Worm (Caenorhabditis elegans) whole organism, L4/young adult: Measurements from ENCODE around the gene F23A7.5.
"Not testable (repeated sequence)": the region's sequence is repeated elsewhere in the genome, so short reads cannot be mapped to it uniquely, and the experiment has no call there.

Source experiments
- W03F9.2 ChIP-seq: fragments of 150-350 bp; optimal IDR thresholded peaks from 2 replicates; lab custom pipeline; 2014; ENCODE audit warnings: missing biosample characterization, missing genetic modification characterization
- dao-5 ChIP-seq: sonication (generic microtip); optimal IDR thresholded peaks from 2 replicates; lab custom pipeline; 2016; ENCODE audit warnings: missing genotype, missing genetic modification characterization, moderate library complexity, missing compliant biosample characterization
- him-1 ChIP-seq: sonication (generic microtip); optimal IDR thresholded peaks from 2 replicates; lab custom pipeline; 2016; ENCODE audit warnings: missing genotype, missing genetic modification reagents, missing genetic modification characterization, missing compliant biosample characterization

The F23A7.5 gene

DNA sequence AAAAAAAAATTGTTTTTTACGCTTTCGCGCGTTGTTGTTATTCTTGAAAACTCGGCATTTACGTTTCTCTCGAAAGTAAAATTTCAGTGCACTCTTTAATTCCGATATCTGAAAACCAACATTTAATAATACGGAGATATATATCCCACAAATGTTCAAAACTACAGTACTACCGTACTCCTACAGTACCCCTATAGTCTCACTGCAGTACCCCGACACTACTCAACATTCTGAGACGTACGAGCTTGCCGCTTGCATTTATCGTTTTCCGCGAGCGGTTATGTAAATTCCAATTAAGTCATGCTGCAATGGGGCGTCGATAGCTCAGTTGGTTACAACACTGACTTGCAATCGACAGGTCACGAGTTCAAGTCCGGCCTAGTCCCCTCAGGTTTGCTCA, 15.6 kb upstream of the F23A7.5 start, which contains the start of gene F23A7.8:
Gene F23A7.8, plus strand, starts transcription at position 301 of the 400 bp plus-strand sequence.
- TF ChIP-seq W03F9.2, dao-5, him-1 (tag; lab: Kevin White, UChicago): not testable (repeated sequence)

DNA sequence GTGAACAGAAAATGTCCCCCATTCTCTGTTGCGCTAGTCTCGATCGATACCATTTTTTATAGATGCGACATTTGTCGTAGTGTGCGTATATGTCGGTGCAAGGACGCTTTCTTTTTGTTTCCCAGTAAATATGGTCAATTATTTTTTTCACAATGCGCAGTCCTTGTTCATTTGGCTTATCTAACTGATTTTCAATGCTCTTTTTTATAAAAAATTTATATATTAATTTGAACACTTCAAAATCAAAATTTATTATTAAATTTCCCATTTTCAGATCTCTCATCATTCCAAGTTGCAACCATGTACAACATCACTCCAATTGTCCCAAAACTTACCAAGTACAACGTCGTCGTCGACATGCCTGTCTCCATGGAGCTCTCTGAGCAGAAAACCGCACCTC, 11.6 kb upstream of the F23A7.5 start, which contains the start of gene F23A7.1:
Gene F23A7.1, plus strand, starts transcription at position 301 of the 400 bp plus-strand sequence.
- no peak for TF ChIP-seq dao-5 (tag; lab: Kevin White, UChicago)
- no peak for TF ChIP-seq him-1 (tag; lab: Kevin White, UChicago)
- no peak for TF ChIP-seq W03F9.2 (tag; lab: Kevin White, UChicago)

DNA sequence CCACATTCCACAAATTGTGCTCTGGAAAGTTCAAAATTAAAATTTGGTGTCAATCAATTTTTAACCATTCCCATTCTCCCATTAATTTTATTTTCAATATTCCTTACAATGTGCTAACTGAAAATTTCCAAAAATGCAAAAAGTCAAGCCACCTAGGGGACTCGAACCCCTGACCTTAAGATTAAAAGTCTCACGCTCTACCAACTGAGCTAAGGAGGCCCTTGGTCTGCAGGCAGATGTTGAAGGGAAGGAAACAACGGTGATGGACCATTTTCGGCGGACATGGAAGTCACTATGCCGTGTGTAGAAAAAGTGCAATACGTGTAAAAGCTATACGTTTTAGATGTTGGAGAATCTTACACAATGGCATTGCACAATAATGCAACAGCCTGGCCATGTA, 11.0 kb upstream of the F23A7.5 start:
- TF ChIP-seq W03F9.2 (tag; lab: Kevin White, UChicago), result no peak
- no peak for TF ChIP-seq dao-5 (tag; lab: Kevin White, UChicago)
- TF ChIP-seq him-1 (tag; lab: Kevin White, UChicago), result no peak

DNA sequence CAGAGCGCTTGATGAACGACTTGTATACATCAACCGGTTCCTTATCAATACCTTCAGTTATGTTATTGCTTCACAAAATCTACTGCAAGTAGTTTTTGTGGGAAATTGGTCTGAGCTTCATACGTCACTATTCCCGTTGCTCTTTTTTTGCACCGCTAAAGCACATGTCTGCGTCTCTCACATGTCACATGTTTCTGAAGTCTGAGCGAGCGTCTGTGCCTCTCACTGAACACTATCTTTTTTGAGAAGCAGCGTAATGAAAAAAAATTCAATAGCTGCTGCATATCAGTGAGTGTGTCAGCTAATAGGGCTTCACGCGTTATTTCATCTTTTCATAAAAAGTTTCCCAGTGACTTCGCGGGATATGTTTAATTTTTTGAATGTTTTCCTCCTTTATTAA, 10.4 kb upstream of the F23A7.5 start:
- TF ChIP-seq him-1 (tag; lab: Kevin White, UChicago) (no peak), W03F9.2 (tag; lab: Kevin White, UChicago) (no peak), dao-5 (tag; lab: Kevin White, UChicago) (no peak)

DNA sequence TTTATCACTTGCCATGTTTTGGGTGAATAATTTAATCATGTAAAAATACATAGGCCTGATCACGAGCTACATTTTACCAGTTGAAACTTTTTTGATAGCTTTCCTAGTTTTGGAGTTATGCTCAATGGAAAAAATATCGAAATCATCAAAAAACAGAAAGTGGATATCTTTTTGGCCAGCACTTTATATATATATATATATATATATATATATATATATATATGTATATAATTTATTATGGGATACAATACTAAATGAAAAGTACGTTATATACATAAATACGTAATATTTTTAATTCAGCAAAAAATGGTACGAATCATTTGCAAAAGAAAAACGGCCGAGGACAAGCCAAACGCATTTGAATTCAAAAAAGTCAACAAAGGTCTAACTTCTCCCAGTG, 9.0 kb upstream of the F23A7.5 start, which contains the start of gene F23A7.3:
Gene F23A7.3, plus strand, starts transcription at position 301 of the 400 bp plus-strand sequence.
- TF ChIP-seq dao-5, him-1, W03F9.2 (tag; lab: Kevin White, UChicago): not testable (repeated sequence)

DNA sequence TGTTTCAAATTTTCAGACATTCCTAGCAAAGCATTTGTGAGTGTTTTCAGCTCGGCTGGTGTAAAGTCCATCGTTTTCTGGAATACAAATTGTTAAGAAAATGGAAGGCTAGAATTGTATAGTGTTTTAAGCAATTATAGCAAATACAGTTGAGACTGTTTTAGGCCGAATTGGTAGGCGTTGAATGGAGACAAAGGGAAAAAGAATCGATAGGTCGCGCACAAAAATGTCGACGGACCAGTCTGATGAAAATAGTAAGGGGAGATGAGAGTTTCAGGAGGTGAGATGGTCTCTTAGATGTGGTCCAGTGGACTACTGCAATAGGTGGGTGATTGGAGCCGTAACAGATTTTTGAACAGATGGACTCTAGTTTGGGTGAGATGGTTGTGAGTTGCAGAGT, 11.9 kb downstream of the F23A7.5 start:
- no peak for TF ChIP-seq W03F9.2 (tag; lab: Kevin White, UChicago)
- TF ChIP-seq him-1 (tag; lab: Kevin White, UChicago), result no peak
- TF ChIP-seq dao-5 (tag; lab: Kevin White, UChicago), result no peak

DNA sequence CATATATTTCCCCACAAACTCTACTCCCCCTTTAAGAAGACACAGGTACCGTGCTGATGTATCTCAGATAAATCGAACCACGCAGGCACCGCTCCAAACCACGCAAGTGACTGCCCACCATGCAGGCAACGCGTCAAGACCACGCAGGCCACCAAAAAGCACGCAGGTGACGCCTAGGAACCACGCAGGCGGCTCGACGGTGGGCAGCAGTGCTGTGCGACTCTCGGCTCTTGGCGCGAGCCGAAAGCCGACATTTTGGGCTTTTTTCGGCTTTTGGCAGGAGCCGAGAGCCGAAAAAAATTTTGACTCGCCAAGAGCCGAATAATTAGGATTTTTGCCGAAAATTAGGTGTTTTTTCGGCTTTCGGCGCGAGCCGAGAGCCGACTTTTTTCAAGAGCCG, 14.4 kb downstream of the F23A7.5 start:
- TF ChIP-seq him-1 (tag; lab: Kevin White, UChicago) (no peak), W03F9.2 (tag; lab: Kevin White, UChicago) (no peak), dao-5 (tag; lab: Kevin White, UChicago) (no peak)

DNA sequence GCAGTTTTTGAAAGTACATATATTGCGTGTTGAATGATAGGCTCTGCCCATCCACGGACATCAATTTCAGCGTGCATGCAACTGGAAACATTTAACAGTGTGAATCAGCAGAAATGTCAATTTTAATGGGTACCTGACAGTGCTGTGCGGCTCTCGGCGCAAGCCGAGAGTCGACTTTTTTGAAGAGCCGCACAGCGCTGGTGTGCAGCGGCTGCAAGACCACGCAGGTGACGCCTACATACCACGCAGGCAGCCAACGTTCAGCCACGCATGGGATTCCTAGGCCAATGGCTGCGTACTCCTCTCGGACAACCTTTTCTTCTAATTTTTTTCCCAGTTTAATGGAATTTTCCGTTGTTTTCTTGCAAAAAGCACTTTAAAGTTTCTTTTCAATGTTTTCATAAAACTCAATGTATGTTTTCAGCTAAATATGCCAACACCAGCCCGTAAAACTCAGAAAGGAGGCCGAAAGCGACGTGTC, 16.1 kb downstream of the F23A7.5 start, which contains the start of gene W10G6.1:
Gene W10G6.1, plus strand, starts transcription at position 431 of the 481 bp plus-strand sequence.
- TF ChIP-seq him-1 (tag; lab: Kevin White, UChicago) (no peak), W03F9.2 (tag; lab: Kevin White, UChicago) (no peak), dao-5 (tag; lab: Kevin White, UChicago) (no peak)

DNA sequence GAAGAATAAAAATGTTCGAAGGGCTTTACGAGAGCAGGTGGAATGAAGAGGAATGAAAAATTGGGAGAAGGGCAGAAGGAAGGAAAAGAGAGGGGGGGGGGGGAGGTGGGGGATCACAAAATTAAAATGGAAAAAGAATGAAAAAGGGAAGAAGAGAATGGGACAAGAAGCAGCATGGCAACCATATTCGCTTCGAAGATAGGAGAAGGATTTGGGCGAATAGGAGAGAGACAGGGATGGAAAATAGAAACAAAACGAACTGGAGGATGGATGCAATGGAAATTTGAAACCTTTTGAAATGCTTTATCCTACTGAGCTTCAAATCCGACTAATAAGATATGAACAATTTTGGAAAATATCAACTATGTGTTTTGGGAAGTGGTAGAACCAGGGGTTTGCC, 22.0 kb downstream of the F23A7.5 start, which contains the start of gene W10G6.6:
Gene W10G6.6, minus strand, starts transcription at position 101 of the 400 bp plus-strand sequence.
- TF ChIP-seq W03F9.2 (tag; lab: Kevin White, UChicago), result no peak
- TF ChIP-seq dao-5 (tag; lab: Kevin White, UChicago), result no peak
- TF ChIP-seq him-1 (tag; lab: Kevin White, UChicago), result no peak

DNA sequence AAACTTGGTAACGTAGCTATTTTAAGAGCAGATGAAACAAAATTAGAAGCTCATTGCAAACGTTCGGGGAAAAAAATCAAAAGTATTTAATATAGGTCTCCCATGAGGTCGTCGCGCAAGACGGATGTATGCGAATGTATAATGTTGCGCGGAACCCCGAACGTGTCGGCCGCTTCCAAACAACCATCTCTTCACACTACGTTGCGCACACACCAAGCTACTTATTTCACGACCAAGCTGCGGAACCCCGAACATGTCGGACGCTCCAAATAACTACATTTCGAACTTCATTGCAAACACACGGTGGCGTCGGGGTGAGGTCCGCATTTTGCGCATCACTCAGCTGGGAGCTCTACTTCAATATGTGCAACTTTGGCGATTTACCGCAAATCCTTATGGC, 29.8 kb downstream of the F23A7.5 start:
- TF ChIP-seq W03F9.2 (tag; lab: Kevin White, UChicago), result no peak
- TF ChIP-seq him-1 (tag; lab: Kevin White, UChicago), result no peak
- no peak for TF ChIP-seq dao-5 (tag; lab: Kevin White, UChicago)

DNA sequence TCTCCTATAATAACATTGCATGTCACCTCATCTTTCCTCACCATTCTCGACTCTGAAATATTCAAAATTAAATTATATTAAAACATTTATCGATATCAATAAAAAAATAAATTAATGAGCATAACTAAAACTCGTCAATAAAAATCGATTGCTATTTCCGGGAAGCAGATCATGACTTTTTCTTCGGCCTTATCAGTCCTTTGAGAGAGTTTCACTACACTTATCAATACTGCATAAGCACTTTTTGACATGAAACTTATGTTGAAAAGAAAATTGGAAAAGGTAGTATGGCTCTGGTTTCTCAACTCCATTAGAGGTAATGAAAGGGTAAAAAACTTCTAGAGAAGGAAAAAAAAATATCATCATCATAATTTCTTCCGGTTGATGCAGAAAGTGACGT, 31.4 kb downstream of the F23A7.5 start:
- no peak for TF ChIP-seq him-1 (tag; lab: Kevin White, UChicago)
- TF ChIP-seq W03F9.2 (tag; lab: Kevin White, UChicago), result no peak
- TF ChIP-seq dao-5 (tag; lab: Kevin White, UChicago), result no peak

DNA sequence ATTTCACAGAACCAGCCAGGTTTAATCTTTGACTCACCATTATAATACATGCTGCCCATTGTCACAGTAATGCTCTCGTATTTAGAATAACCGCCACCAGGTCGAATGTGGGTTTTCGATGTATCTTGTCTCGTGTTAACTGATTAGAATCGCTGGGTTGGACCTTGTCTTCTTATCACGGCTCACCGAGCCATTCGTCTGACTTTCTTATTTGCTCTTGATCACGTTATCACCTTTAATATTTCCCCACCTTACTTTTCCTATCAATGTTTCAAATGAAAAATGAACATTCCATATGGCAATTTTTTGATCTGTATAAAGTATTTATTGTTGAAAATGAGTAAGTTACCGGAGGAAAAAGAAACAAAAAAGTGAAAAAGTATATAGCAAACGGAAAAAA, 33.3 kb downstream of the F23A7.5 start, which contains the start of gene sgk-1:
Gene sgk-1, minus strand, starts transcription at position 130 of the 400 bp plus-strand sequence.
- TF ChIP-seq him-1 (tag; lab: Kevin White, UChicago), result no peak
- no peak for TF ChIP-seq dao-5 (tag; lab: Kevin White, UChicago)
- no peak for TF ChIP-seq W03F9.2 (tag; lab: Kevin White, UChicago)

DNA sequence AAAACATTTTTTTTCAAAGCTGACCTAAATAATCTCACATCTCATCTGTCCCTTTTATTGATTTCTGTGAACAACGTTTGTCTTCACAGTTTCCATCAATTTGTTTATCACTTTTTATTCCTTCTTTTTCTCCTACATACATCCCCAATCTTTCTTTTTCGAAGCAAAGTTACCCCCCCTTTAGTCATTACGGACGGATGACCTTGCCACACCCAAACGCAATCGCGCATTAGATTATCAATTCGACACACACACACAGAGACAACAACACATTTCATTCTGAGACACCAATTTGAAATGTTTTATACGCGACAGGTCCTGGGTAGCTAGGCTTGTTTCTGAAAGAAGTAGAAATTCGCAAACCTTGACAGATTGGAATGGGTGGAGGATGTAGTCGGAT, 34.6 kb downstream of the F23A7.5 start:
- TF ChIP-seq him-1 (tag; lab: Kevin White, UChicago), result no peak
- no peak for TF ChIP-seq dao-5 (tag; lab: Kevin White, UChicago)
- TF ChIP-seq W03F9.2 (tag; lab: Kevin White, UChicago), result no peak
